Worm (Caenorhabditis elegans) whole organism, L2 larva: ENCODE results near the gene R11E3.19.

ENCODE experiments used
- R02D3.7 ChIP-seq: fragments of 150-350 bp; optimal IDR thresholded peaks from 2 replicates; lab custom pipeline; 2014; ENCODE audit warnings: missing biosample characterization, missing genetic modification characterization
- alr-1 ChIP-seq: fragments of 150-350 bp; optimal IDR thresholded peaks from 2 replicates; lab custom pipeline; 2014; ENCODE audit warnings: missing biosample characterization, missing genetic modification characterization
- ama-1 ChIP-seq: fragments of 150-350 bp; optimal IDR thresholded peaks from 2 replicates; lab custom pipeline; 2018; ENCODE audit warnings: inconsistent platforms
- lin-39 ChIP-seq: fragments of 150-350 bp; optimal IDR thresholded peaks from 2 replicates; lab custom pipeline; 2014; ENCODE audit warnings: missing biosample characterization, missing genetic modification reagents, missing genetic modification characterization
- mdl-1 ChIP-seq, 2 experiments: fragments of 150-350 bp in 1 of 2; sonication (generic microtip) in 1 of 2; optimal IDR thresholded peaks; 2 replicates each; lab custom pipeline; 2017; ENCODE audit warnings: missing biosample characterization in 2 of 2, missing genetic modification characterization in 2 of 2
- nhr-10 ChIP-seq: sonication (generic microtip); optimal IDR thresholded peaks from 2 replicates; lab custom pipeline; 2017; ENCODE audit warnings: missing biosample characterization, missing genetic modification characterization
- nhr-25 ChIP-seq: fragments of 150-350 bp; sonication (generic microtip); optimal IDR thresholded peaks from 3 replicates; lab custom pipeline; 2014; ENCODE audit warnings: missing biosample characterization, missing genetic modification characterization
- skn-1 ChIP-seq: sonication (generic microtip); optimal IDR thresholded peaks from 2 replicates; lab custom pipeline; 2017; ENCODE audit warnings: missing biosample characterization, missing genetic modification characterization
- unc-39 ChIP-seq: fragments of 150-350 bp; optimal IDR thresholded peaks from 2 replicates; lab custom pipeline; 2014; ENCODE audit warnings: missing biosample characterization, missing genetic modification characterization
- unc-62 ChIP-seq: fragments of 150-350 bp; optimal IDR thresholded peaks from 2 replicates; lab custom pipeline; 2014; ENCODE audit warnings: missing biosample characterization, missing genetic modification reagents, missing genetic modification characterization
- zag-1 ChIP-seq: fragments of 150-350 bp; optimal IDR thresholded peaks from 2 replicates; lab custom pipeline; 2014; ENCODE audit warnings: missing biosample characterization, missing genetic modification characterization
- ztf-11 ChIP-seq: sonication (generic microtip); optimal IDR thresholded peaks from 2 replicates; lab custom pipeline; 2017; ENCODE audit warnings: missing biosample characterization, missing genetic modification characterization

DNA sequence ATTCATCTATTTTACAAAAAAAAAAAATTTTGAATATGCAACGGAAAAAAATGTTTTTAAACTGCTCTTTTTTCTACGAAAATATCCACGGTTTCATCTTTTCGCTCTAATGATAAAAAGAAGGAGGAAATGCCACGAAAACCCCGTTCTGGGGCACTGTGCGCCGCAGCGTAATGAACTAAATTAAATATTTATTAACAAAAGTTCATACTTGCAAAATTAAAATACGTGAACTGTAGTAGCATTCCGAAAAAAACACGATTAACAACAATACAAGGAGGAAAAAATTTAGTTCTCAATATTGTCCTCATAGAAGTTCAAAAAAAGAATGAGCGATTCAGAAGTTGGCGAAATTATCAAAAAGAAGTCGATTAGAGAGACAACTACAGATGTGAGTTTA is 13.5 kb upstream of the R11E3.19 start, which contains the start of gene R11E3.1:
- TF ChIP-seq unc-39 (tag; lab: Kevin White, UChicago) = no peak
- no peak for TF ChIP-seq nhr-25 (tag; lab: Kevin White, UChicago)
- TF ChIP-seq alr-1 (tag; lab: Kevin White, UChicago) = no peak
- no peak for TF ChIP-seq ztf-11
- TF ChIP-seq lin-39 (tag; lab: Kevin White, UChicago) = no peak
- TF ChIP-seq zag-1 (tag; lab: Kevin White, UChicago) = no peak
- TF ChIP-seq skn-1 (tag; lab: Kevin White, UChicago) = no peak
- no peak for TF ChIP-seq mdl-1 (tag; optimal IDR thresholded peaks at IDR 0.05; lab: Kevin White, UChicago)
- no peak for TF ChIP-seq nhr-10 (tag; lab: Kevin White, UChicago)
- TF ChIP-seq unc-62 (GFP tag; lab: Kevin White, UChicago) = no peak
- TF ChIP-seq ama-1 (lab: Kevin White, UChicago) = no peak
- TF ChIP-seq R02D3.7 (tag; lab: Kevin White, UChicago) = no peak
